Fruit fly (Drosophila melanogaster) whole organism, pupa: ENCODE results near the gene CG14551.

Source experiments
- CG10348 ChIP-seq: fragments of 200-800 bp; sonication (Bioruptor generic); IDR thresholded peaks from 2 replicates; pipeline ENCODE4 v1.3.6; 2022; ENCODE audit warnings: missing biosample characterization, missing genetic modification characterization
- CG12605 ChIP-seq: fragments of 200-800 bp; sonication (Bioruptor generic); IDR thresholded peaks from 2 replicates; pipeline ENCODE4 v1.3.6; 2022; ENCODE audit warnings: missing biosample characterization, missing genetic modification characterization
- CG13204 ChIP-seq: fragments of 200-800 bp; sonication (Bioruptor generic); optimal IDR thresholded peaks from 2 replicates; lab custom pipeline; 2018; ENCODE audit warnings: missing biosample characterization, mild to moderate bottlenecking, missing genetic modification characterization, moderate library complexity
- CG14655 ChIP-seq: fragments of 200-800 bp; sonication (Bioruptor generic); optimal IDR thresholded peaks from 3 replicates; lab custom pipeline; 2017; ENCODE audit warnings: mild to moderate bottlenecking, missing biosample characterization, missing genetic modification reagents, missing genetic modification characterization
- CG15710 ChIP-seq: fragments of 200-800 bp; sonication (Bioruptor generic); optimal IDR thresholded peaks from 2 replicates; lab custom pipeline; 2018; ENCODE audit warnings: missing biosample characterization, mild to moderate bottlenecking, missing genetic modification characterization, moderate library complexity
- CG17806 ChIP-seq: fragments of 200-800 bp; sonication (Bioruptor generic); optimal IDR thresholded peaks from 2 replicates; lab custom pipeline; 2018; ENCODE audit warnings: missing biosample characterization, mild to moderate bottlenecking, missing genetic modification characterization, moderate library complexity
- CG32121 ChIP-seq: fragments of 200-800 bp; sonication (Bioruptor generic); IDR thresholded peaks from 2 replicates; pipeline ENCODE4 v1.3.6; 2022; ENCODE audit warnings: missing biosample characterization, missing genetic modification characterization
- CG34367 ChIP-seq: fragments of 200-800 bp; sonication (Bioruptor generic); optimal IDR thresholded peaks from 2 replicates; lab custom pipeline; 2018; ENCODE audit warnings: missing biosample characterization, mild to moderate bottlenecking, missing genetic modification characterization
- CG4496 ChIP-seq: fragments of 200-800 bp; sonication (Bioruptor generic); IDR thresholded peaks from 3 replicates; pipeline ENCODE4 v1.3.6; 2022; ENCODE audit warnings: missing biosample characterization, missing genetic modification characterization
- CG8159 ChIP-seq: fragments of 200-800 bp; sonication (Bioruptor generic); optimal IDR thresholded peaks from 3 replicates; lab custom pipeline; 2018; ENCODE audit warnings: missing biosample characterization, mild to moderate bottlenecking, missing genetic modification characterization, moderate library complexity
- CG8301 ChIP-seq: fragments of 200-800 bp; sonication (Bioruptor generic); optimal IDR thresholded peaks from 2 replicates; lab custom pipeline; 2018; ENCODE audit warnings: missing biosample characterization, mild to moderate bottlenecking, missing genetic modification characterization
- CG9948 ChIP-seq: fragments of 200-800 bp; sonication (Bioruptor generic); optimal IDR thresholded peaks from 2 replicates; lab custom pipeline; 2018; ENCODE audit warnings: missing biosample characterization, mild to moderate bottlenecking, missing genetic modification characterization, moderate library complexity
- D1 ChIP-seq: fragments of 200-800 bp; sonication (Bioruptor generic); optimal IDR thresholded peaks from 2 replicates; lab custom pipeline; 2018; ENCODE audit warnings: missing biosample characterization, mild to moderate bottlenecking, missing genetic modification characterization, moderate library complexity
- EcR ChIP-seq: fragments of 200-800 bp; sonication (Bioruptor generic); optimal IDR thresholded peaks from 3 replicates; lab custom pipeline; 2019; ENCODE audit warnings: missing biosample characterization, missing genetic modification characterization, mild to moderate bottlenecking, moderate library complexity, missing genetic modification reagents
- Ets98B ChIP-seq: fragments of 200-800 bp; sonication (Bioruptor generic); IDR thresholded peaks from 2 replicates; pipeline ENCODE4 v1.3.6; 2022; ENCODE audit warnings: missing biosample characterization, missing genetic modification characterization
- Pif1A ChIP-seq: fragments of 200-800 bp; sonication (Bioruptor generic); optimal IDR thresholded peaks from 3 replicates; lab custom pipeline; 2016; ENCODE audit warnings: missing biosample characterization, missing genetic modification characterization
- Pif1B ChIP-seq: fragments of 200-800 bp; sonication (Bioruptor generic); optimal IDR thresholded peaks from 3 replicates; lab custom pipeline; 2016; ENCODE audit warnings: missing biosample characterization, missing genetic modification characterization
- Snoo ChIP-seq: fragments of 200-800 bp; sonication (Bioruptor generic); optimal IDR thresholded peaks from 3 replicates; lab custom pipeline; 2017; ENCODE audit warnings: missing biosample characterization, mild to moderate bottlenecking, missing genetic modification characterization, inconsistent platforms
- fd96Ca ChIP-seq: fragments of 200-800 bp; sonication (Bioruptor generic); IDR thresholded peaks from 3 replicates; pipeline ENCODE4 v1.3.6; 2022; ENCODE audit warnings: missing biosample characterization, missing genetic modification characterization
- gl ChIP-seq: fragments of 200-800 bp; sonication (Bioruptor generic); optimal IDR thresholded peaks from 2 replicates; lab custom pipeline; 2018; ENCODE audit warnings: missing biosample characterization, mild to moderate bottlenecking, missing genetic modification characterization
- rn ChIP-seq: fragments of 200-800 bp; sonication (Bioruptor generic); IDR thresholded peaks from 2 replicates; pipeline ENCODE4 v1.3.6; 2022; ENCODE audit warnings: missing biosample characterization, missing genetic modification characterization

Gene CG14551

dm6 chr3R:26104302-26105140 is 41.7 kb upstream of the CG14551 start:
- peak; percentile 11 for TF ChIP-seq CG17806 (tag; lab: Kevin White, UChicago)
- peak; percentile 3 for TF ChIP-seq CG9948 (tag; lab: Kevin White, UChicago)
- peak; percentile 59; the same call in 2 of the 3 replicates for TF ChIP-seq CG4496 (GFP tag; lab: Robert Waterston, UW)
- peak; percentile 54 for TF ChIP-seq CG8159 (tag; lab: Kevin White, UChicago)
- TF ChIP-seq Ets98B (GFP tag; lab: Robert Waterston, UW): peak; percentile 36; the same call in 1 of the 2 replicates
- peak; percentile 37 for TF ChIP-seq Pif1A (GFP tag; lab: Kevin White, UChicago)
- no peak for TF ChIP-seq fd96Ca (GFP tag; lab: Robert Waterston, UW)
- TF ChIP-seq CG32121: peak; percentile 26; the same call in 1 of the 2 replicates
- TF ChIP-seq CG34367 (tag; lab: Kevin White, UChicago): no peak
- TF ChIP-seq CG15710 (tag; lab: Kevin White, UChicago): peak; percentile 22
- peak; percentile 76 for TF ChIP-seq Snoo (tag; lab: Kevin White, UChicago)
- peak; percentile 27 for TF ChIP-seq CG14655
- TF ChIP-seq Pif1B (GFP tag; lab: Kevin White, UChicago): no peak
- no peak for TF ChIP-seq CG12605 (GFP tag; lab: Robert Waterston, UW)
- TF ChIP-seq CG13204 (GFP tag; lab: Kevin White, UChicago): no peak
- TF ChIP-seq gl: no peak
- TF ChIP-seq rn (GFP tag; lab: Robert Waterston, UW): no peak
- no peak for TF ChIP-seq CG10348 (GFP tag; lab: Robert Waterston, UW)
- TF ChIP-seq EcR: no peak
- peak; percentile 10 for TF ChIP-seq CG8301 (tag; lab: Kevin White, UChicago)
- no peak for TF ChIP-seq D1 (tag; lab: Kevin White, UChicago)

dm6 chr3R:26103440-26103839 is 40.6 kb upstream of the CG14551 start:
- TF ChIP-seq rn (GFP tag; lab: Robert Waterston, UW): no peak
- peak; percentile 75 for TF ChIP-seq D1 (tag; lab: Kevin White, UChicago)
- no peak for TF ChIP-seq CG32121
- TF ChIP-seq Pif1B (GFP tag; lab: Kevin White, UChicago): no peak

dm6 chr3R:26099238-26099637 is 36.4 kb upstream of the CG14551 start:
- TF ChIP-seq CG4496 (GFP tag; lab: Robert Waterston, UW): 0 out of 3 replicates have a peak, but pooled peaks have one; percentile 37
- TF ChIP-seq CG15710 (tag; lab: Kevin White, UChicago): no peak
- 0 out of 3 replicates have a peak, but pooled peaks have one; percentile 55 for TF ChIP-seq fd96Ca (GFP tag; lab: Robert Waterston, UW)

dm6 chr3R:26098502-26099210 is 35.8 kb upstream of the CG14551 start, which contains the start of gene dysf:
dysf (minus strand) TSS chr3R:26098711.
- TF ChIP-seq Pif1B (GFP tag; lab: Kevin White, UChicago): peak; percentile 54
- peak; percentile 9; the same call in 1 of the 3 replicates for TF ChIP-seq fd96Ca (GFP tag; lab: Robert Waterston, UW)
- TF ChIP-seq gl: no peak
- TF ChIP-seq CG13204 (GFP tag; lab: Kevin White, UChicago): peak; percentile 51
- peak; percentile 48 for TF ChIP-seq D1 (tag; lab: Kevin White, UChicago)
- TF ChIP-seq CG12605 (GFP tag; lab: Robert Waterston, UW): no peak
- TF ChIP-seq Snoo (tag; lab: Kevin White, UChicago): peak; percentile 73
- no peak; the same call in 1 of the 2 replicates for TF ChIP-seq rn (GFP tag; lab: Robert Waterston, UW)
- peak; percentile 64 for TF ChIP-seq CG17806 (tag; lab: Kevin White, UChicago)
- no peak for TF ChIP-seq CG4496 (GFP tag; lab: Robert Waterston, UW)
- TF ChIP-seq CG34367 (tag; lab: Kevin White, UChicago): peak; percentile 70
- peak; percentile 78 for TF ChIP-seq CG9948 (tag; lab: Kevin White, UChicago)
- peak; percentile 83 for TF ChIP-seq CG14655
- TF ChIP-seq Pif1A (GFP tag; lab: Kevin White, UChicago): peak; percentile 24
- TF ChIP-seq CG8301 (tag; lab: Kevin White, UChicago): peak; percentile 54
- TF ChIP-seq CG10348 (GFP tag; lab: Robert Waterston, UW): no peak
- peak; percentile 91 for TF ChIP-seq CG8159 (tag; lab: Kevin White, UChicago)
- TF ChIP-seq CG32121: peak; percentile 45
- TF ChIP-seq CG15710 (tag; lab: Kevin White, UChicago): peak; percentile 85
- TF ChIP-seq, all 21 proteins: peak for 14

dm6 chr3R:26096192-26096591 is 33.4 kb upstream of the CG14551 start:
- no peak for TF ChIP-seq rn (GFP tag; lab: Robert Waterston, UW)
- TF ChIP-seq CG8159 (tag; lab: Kevin White, UChicago): no peak
- TF ChIP-seq CG34367 (tag; lab: Kevin White, UChicago): no peak
- TF ChIP-seq Pif1B (GFP tag; lab: Kevin White, UChicago): no peak
- TF ChIP-seq CG17806 (tag; lab: Kevin White, UChicago): no peak
- no peak for TF ChIP-seq CG9948 (tag; lab: Kevin White, UChicago)
- TF ChIP-seq CG15710 (tag; lab: Kevin White, UChicago): no peak
- TF ChIP-seq CG12605 (GFP tag; lab: Robert Waterston, UW): no peak
- no peak for TF ChIP-seq CG13204 (GFP tag; lab: Kevin White, UChicago)
- no peak for TF ChIP-seq CG14655
- TF ChIP-seq D1 (tag; lab: Kevin White, UChicago): no peak
